Worm (Caenorhabditis elegans): ENCODE measurements around the gene srt-24.

DNA sequence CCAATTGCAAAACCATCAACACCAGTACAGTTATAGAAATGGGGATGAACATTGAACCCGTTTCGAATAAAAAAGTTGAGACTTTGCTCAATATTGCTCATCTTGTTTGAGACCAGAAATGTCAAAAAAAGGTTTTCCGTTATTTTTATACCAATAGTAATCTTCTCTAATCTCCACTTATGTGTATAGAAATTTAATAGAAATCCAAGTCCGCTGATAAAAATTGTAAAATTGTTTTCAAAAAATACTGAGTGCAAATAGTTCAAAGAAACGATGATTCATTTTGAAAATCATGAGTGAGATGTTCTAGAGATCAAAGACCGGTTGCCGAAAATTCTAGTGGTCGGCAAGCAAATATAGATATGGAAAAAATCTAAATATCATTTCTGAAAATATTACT, 11.5 kb downstream of the srt-24 start, which contains the start of gene Y55F3C.10:
- TF ChIP-seq K09A11.1 (tag; optimal IDR thresholded peaks at IDR 0.05; ENCODE audit: insufficient read depth) (no peak), ceh-19 (GFP tag; optimal IDR thresholded peaks at IDR 0.05) (no peak), ama-1 (optimal IDR thresholded peaks at IDR 0.05) (no peak), che-1 (tag; optimal IDR thresholded peaks at IDR 0.05) (no peak), fkh-10 (GFP tag; optimal IDR thresholded peaks at IDR 0.05) (no peak), ceh-48 (tag; optimal IDR thresholded peaks at IDR 0.05) (no peak), nfya-1 (tag; optimal IDR thresholded peaks at IDR 0.05) (no peak), pag-3 (tag; optimal IDR thresholded peaks at IDR 0.05; ENCODE audit: borderline replicate concordance) (no peak), unc-42 (tag; optimal IDR thresholded peaks at IDR 0.05) (no peak)

Data from whole organism, late embryonic.